Fruit fly (Drosophila melanogaster) whole organism, adult: ENCODE measurements around the gene ND-39.

Experiments used
- CG11617 ChIP-seq: fragments of 200-800 bp; sonication (Bioruptor generic); optimal IDR thresholded peaks from 2 replicates; lab custom pipeline; 2017; ENCODE audit warnings: mild to moderate bottlenecking, missing biosample characterization, missing genetic modification reagents, missing genetic modification characterization
- CG12768 ChIP-seq: fragments of 200-800 bp; sonication (Bioruptor generic); optimal IDR thresholded peaks from 2 replicates; lab custom pipeline; 2017; ENCODE audit warnings: missing biosample characterization, missing genetic modification characterization, mild to moderate bottlenecking, moderate library complexity, missing genetic modification reagents
- CG14711 ChIP-seq: fragments of 200-800 bp; sonication (Bioruptor generic); optimal IDR thresholded peaks from 2 replicates; lab custom pipeline; 2018; ENCODE audit warnings: missing biosample characterization, mild to moderate bottlenecking, missing genetic modification characterization, moderate library complexity
- CG1620 ChIP-seq: fragments of 200-800 bp; sonication (Bioruptor generic); optimal IDR thresholded peaks from 2 replicates; lab custom pipeline; 2016; ENCODE audit warnings: missing biosample characterization, missing genetic modification characterization
- CG33017 ChIP-seq: fragments of 200-800 bp; sonication (Bioruptor generic); optimal IDR thresholded peaks from 2 replicates; lab custom pipeline; 2018; ENCODE audit warnings: missing biosample characterization, mild to moderate bottlenecking, missing genetic modification characterization, moderate library complexity
- CG5204 ChIP-seq: fragments of 200-800 bp; sonication (Bioruptor generic); optimal IDR thresholded peaks from 2 replicates; lab custom pipeline; 2016; ENCODE audit warnings: missing biosample characterization, missing genetic modification characterization
- CG7045 ChIP-seq: fragments of 200-800 bp; sonication (Bioruptor generic); optimal IDR thresholded peaks from 2 replicates; lab custom pipeline; 2017; ENCODE audit warnings: missing biosample characterization, mild to moderate bottlenecking, missing genetic modification characterization
- CG7101 ChIP-seq: fragments of 200-800 bp; sonication (Bioruptor generic); optimal IDR thresholded peaks from 2 replicates; lab custom pipeline; 2018; ENCODE audit warnings: missing biosample characterization, mild to moderate bottlenecking, missing genetic modification characterization, moderate library complexity
- Clk ChIP-seq: fragments of 200-800 bp; sonication (Bioruptor generic); optimal IDR thresholded peaks from 2 replicates; lab custom pipeline; 2017; ENCODE audit warnings: missing biosample characterization, missing genetic modification characterization
- Crg-1 ChIP-seq: fragments of 200-800 bp; sonication (Bioruptor generic); optimal IDR thresholded peaks from 2 replicates; lab custom pipeline; 2016; ENCODE audit warnings: missing biosample characterization, missing genetic modification characterization
- Hr96 ChIP-seq: fragments of 200-800 bp; sonication (Bioruptor generic); optimal IDR thresholded peaks from 2 replicates; lab custom pipeline; 2016; ENCODE audit warnings: missing biosample characterization, missing genetic modification characterization
- Mnt ChIP-seq: fragments of 200-800 bp; sonication (Bioruptor generic); optimal IDR thresholded peaks from 2 replicates; lab custom pipeline; 2016; ENCODE audit warnings: missing biosample characterization, mild to moderate bottlenecking, missing genetic modification characterization
- bab1 ChIP-seq: fragments of 200-800 bp; sonication (Bioruptor generic); optimal IDR thresholded peaks from 3 replicates; lab custom pipeline; 2019; ENCODE audit warnings: missing biosample characterization, mild to moderate bottlenecking, missing genetic modification characterization, moderate library complexity
- cic ChIP-seq: fragments of 200-800 bp; sonication (Bioruptor generic); optimal IDR thresholded peaks from 2 replicates; lab custom pipeline; 2017; ENCODE audit warnings: missing biosample characterization, mild to moderate bottlenecking, missing genetic modification characterization, moderate library complexity
- cnc ChIP-seq, 2 experiments: fragments of >200 bp; optimal IDR thresholded peaks; 2 replicates each; lab custom pipeline; 2017
- kay ChIP-seq: fragments of 200-800 bp; sonication (Bioruptor generic); peaks from one replicate; lab custom pipeline; 2016; ENCODE audit warnings: missing biosample characterization, missing genetic modification characterization, borderline replicate concordance
- ovo ChIP-seq: fragments of 200-800 bp; sonication (Bioruptor generic); optimal IDR thresholded peaks from 2 replicates; lab custom pipeline; 2016; ENCODE audit warnings: missing biosample characterization, missing genetic modification characterization
- pad ChIP-seq: fragments of 200-800 bp; sonication (Bioruptor generic); optimal IDR thresholded peaks from 3 replicates; lab custom pipeline; 2017; ENCODE audit warnings: missing biosample characterization, missing genetic modification characterization, mild to moderate bottlenecking, moderate library complexity, missing genetic modification reagents
- tj ChIP-seq: fragments of 200-800 bp; sonication (Bioruptor generic); optimal IDR thresholded peaks from 3 replicates; lab custom pipeline; 2017; ENCODE audit warnings: missing biosample characterization, mild to moderate bottlenecking, missing genetic modification characterization, moderate library complexity
- toe ChIP-seq: fragments of 200-800 bp; sonication (Bioruptor generic); optimal IDR thresholded peaks from 2 replicates; lab custom pipeline; 2016; ENCODE audit warnings: missing biosample characterization, missing genetic modification characterization

The ND-39 gene

DNA sequence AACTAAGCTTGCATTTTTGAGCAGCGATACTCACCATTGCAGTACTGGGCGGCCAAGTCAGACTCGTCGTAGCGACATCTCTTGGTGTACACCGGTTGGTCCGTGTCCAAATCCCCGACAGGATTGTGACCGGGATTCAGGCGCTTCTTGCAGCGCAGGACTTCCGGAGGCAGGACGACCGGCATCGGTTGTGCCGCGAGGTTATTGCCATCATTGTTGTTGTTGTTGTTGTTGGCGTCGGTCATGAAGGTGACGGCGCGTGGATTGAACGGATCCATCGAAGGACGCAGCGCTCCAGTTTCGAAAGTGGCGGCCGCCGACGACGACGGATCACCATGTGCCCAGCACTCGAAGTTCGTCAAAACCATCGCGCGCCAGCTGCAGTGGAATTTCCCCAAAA lies 19.3 kb upstream of the ND-39 start:
- no peak for TF ChIP-seq CG7045
- TF ChIP-seq ovo (GFP tag; lab: Kevin White, UChicago), result no peak
- TF ChIP-seq CG12768 (GFP tag; lab: Kevin White, UChicago), result no peak
- no peak for TF ChIP-seq bab1 (GFP tag; lab: Kevin White, UChicago)
- no peak for TF ChIP-seq CG7101 (tag; lab: Kevin White, UChicago)
- TF ChIP-seq cic (GFP tag; lab: Kevin White, UChicago), result no peak
- TF ChIP-seq CG33017 (tag; lab: Kevin White, UChicago), result no peak
- no peak for TF ChIP-seq CG14711
- TF ChIP-seq CG5204 (GFP tag; lab: Kevin White, UChicago), result no peak
- no peak for TF ChIP-seq toe (GFP tag; lab: Kevin White, UChicago)
- TF ChIP-seq Mnt (GFP tag; lab: Kevin White, UChicago), result no peak
- TF ChIP-seq Crg-1 (GFP tag; lab: Kevin White, UChicago), result no peak
- TF ChIP-seq Clk, result no peak
- TF ChIP-seq CG11617 (GFP tag; lab: Kevin White, UChicago), result no peak
- no peak for TF ChIP-seq Hr96 (GFP tag; lab: Kevin White, UChicago)

DNA sequence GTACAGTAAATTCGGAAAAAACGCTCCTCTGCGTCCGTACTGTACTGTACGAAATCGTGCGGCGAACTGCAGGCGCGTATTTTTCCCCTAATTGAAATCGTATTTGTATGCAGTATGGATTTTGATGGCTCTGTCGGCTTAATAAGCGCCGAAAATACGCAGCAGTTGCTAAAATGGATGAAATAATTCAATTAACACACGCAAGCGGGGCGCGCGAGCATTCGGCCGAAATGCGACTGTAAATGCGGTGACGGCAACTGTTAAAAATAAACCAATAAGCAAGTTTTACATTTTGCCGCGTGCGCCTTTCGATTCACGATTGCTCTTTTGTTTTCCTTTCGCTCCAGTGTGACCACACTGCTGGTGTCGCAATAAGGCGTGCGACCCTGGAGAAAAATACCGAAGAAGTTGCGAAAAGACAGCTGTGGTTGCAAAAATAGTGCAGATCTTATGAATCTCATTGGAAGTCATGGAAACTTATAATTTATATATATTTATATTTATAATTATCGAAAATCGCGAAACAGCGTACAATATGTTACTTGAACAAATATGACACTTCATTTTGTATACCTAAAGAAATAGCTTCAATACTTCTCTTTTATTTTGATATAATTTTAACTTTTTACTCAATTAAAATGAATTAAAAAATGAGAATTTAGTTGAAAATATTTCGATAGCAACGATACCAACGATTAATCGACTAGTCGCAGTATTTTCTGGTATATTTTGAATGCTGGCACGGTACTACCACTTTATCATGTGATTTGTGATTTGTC lies 18.7 kb upstream of the ND-39 start, which contains the start of the genes CG32428 and CG5969:
TSS of gene CG32428 (minus strand) at position 703 of the 779 bp plus-strand sequence.
TSS of gene CG5969 (plus strand) at position 763 of the 779 bp plus-strand sequence.
- TF ChIP-seq CG5204 (GFP tag; lab: Kevin White, UChicago) (peak; percentile 11), CG1620 (GFP tag; lab: Kevin White, UChicago) (no peak), bab1 (GFP tag; lab: Kevin White, UChicago) (no peak), CG7101 (tag; lab: Kevin White, UChicago) (peak; percentile 74), toe (GFP tag; lab: Kevin White, UChicago) (peak; percentile 8), tj (GFP tag; lab: Kevin White, UChicago) (peak; percentile 82), cic (GFP tag; lab: Kevin White, UChicago) (no peak), kay (GFP tag; lab: Kevin White, UChicago) (no peak), CG11617 (GFP tag; lab: Kevin White, UChicago) (peak; percentile 40), CG12768 (GFP tag; lab: Kevin White, UChicago) (peak; percentile 78), CG33017 (tag; lab: Kevin White, UChicago) (peak; percentile 74), Crg-1 (GFP tag; lab: Kevin White, UChicago) (no peak), Mnt (GFP tag; lab: Kevin White, UChicago) (peak; percentile 60), ovo (GFP tag; lab: Kevin White, UChicago) (no peak), CG7045 (peak; percentile 70), Clk (no peak), pad (GFP tag; lab: Kevin White, UChicago) (peak; percentile 47), cnc (optimal IDR thresholded peaks at IDR 0.05; lab: Kevin White, UChicago) (no peak), Hr96 (GFP tag; lab: Kevin White, UChicago) (no peak), CG14711 (peak; percentile 60)

DNA sequence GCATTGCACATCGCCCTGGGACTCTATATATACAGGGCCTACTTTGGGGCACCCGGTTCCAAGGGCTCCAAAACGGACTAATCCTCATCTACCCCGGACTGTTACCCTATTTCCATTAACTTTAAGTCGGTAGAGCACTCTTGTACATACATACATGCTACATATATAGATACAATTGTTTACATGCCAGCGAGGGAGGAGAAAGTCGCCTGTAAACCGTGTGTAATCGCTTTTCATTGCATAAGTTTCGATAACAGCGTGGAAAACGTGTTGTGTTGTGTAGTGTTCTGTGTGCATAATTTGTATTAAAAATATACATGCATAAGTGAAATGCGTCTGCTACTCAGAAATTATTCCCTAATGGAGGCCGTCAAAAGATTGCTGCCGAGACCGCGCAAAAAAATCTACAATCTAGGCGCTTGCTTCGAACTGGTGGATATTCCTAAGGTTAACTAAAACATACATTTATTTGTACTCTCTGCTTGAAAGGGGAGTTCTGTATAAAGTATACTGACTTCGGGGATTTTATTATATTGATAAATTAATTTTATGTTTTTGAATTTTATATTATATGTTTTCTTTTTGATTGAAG lies 17.6 kb upstream of the ND-39 start, which contains the start of gene isoQC:
TSS of gene isoQC (plus strand) at position 270 of the 592 bp plus-strand sequence.
- TF ChIP-seq Mnt (GFP tag; lab: Kevin White, UChicago), result peak; percentile 60
- TF ChIP-seq kay (GFP tag; lab: Kevin White, UChicago), result peak; percentile 90
- TF ChIP-seq ovo (GFP tag; lab: Kevin White, UChicago), result no peak

DNA sequence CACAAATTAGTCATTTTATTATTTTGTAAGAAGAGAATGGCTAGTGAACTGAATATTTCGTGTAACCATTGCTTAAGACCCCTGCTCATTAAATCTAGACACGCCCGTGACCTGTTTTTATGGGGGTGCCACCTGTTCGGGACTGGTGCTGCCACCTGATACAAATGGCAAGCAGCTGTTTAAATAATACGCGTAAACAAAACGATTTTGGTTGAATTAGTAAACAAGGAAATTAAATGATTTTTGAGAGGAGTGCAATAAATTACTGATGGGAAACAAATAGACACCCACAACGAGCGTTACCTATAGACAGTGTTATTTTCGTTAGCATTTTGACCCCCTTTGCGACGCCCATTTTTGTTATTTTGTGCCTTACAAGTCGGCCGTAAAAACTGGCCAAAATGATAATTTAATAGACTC lies 17.1 kb upstream of the ND-39 start:
- TF ChIP-seq CG7101 (tag; lab: Kevin White, UChicago), result peak; percentile 90
- no peak for TF ChIP-seq cnc (optimal IDR thresholded peaks at IDR 0.05; lab: Kevin White, UChicago)
- peak; percentile 91 for TF ChIP-seq CG11617 (GFP tag; lab: Kevin White, UChicago)
- peak; percentile 79 for TF ChIP-seq Clk
- peak; percentile 80 for TF ChIP-seq cic (GFP tag; lab: Kevin White, UChicago)
- peak; percentile 91 for TF ChIP-seq toe (GFP tag; lab: Kevin White, UChicago)
- peak; percentile 86 for TF ChIP-seq CG14711
- peak; percentile 91 for TF ChIP-seq CG7045
- peak; percentile 78 for TF ChIP-seq CG5204 (GFP tag; lab: Kevin White, UChicago)
- peak; percentile 71 for TF ChIP-seq tj (GFP tag; lab: Kevin White, UChicago)
- TF ChIP-seq CG12768 (GFP tag; lab: Kevin White, UChicago), result peak; percentile 91
- peak; percentile 68 for TF ChIP-seq pad (GFP tag; lab: Kevin White, UChicago)
- peak; percentile 90 for TF ChIP-seq CG33017 (tag; lab: Kevin White, UChicago)
- TF ChIP-seq bab1 (GFP tag; lab: Kevin White, UChicago), result peak; percentile 90
- TF ChIP-seq CG1620 (GFP tag; lab: Kevin White, UChicago), result peak; percentile 93
- TF ChIP-seq Hr96 (GFP tag; lab: Kevin White, UChicago), result peak; percentile 61
- TF ChIP-seq ovo (GFP tag; lab: Kevin White, UChicago), result peak; percentile 68
- TF ChIP-seq kay (GFP tag; lab: Kevin White, UChicago), result peak; percentile 85
- peak; percentile 90 for TF ChIP-seq Crg-1 (GFP tag; lab: Kevin White, UChicago)
- TF ChIP-seq Mnt (GFP tag; lab: Kevin White, UChicago), result peak; percentile 68

DNA sequence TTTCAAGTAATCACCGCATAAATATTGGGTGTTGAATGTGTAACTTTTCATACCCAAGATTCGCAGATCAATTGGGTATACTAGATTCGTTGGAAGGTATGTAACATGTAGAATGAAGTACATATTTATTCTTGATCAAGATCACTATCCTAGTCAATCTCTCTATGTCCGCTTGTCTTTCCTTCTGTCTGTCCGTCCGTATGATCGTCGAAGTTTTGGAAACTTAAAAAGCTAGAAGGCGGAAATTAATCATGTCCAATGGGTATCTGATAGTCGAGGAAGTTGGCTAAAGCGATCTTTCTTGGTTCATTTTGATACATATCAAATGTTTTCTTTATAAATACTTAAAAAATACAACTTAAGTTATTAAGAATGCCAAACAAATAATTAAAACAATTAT lies 4.2 kb upstream of the ND-39 start:
- no peak for TF ChIP-seq CG7101 (tag; lab: Kevin White, UChicago)
- no peak for TF ChIP-seq pad (GFP tag; lab: Kevin White, UChicago)
- no peak for TF ChIP-seq CG33017 (tag; lab: Kevin White, UChicago)
- TF ChIP-seq cic (GFP tag; lab: Kevin White, UChicago), result no peak
- TF ChIP-seq toe (GFP tag; lab: Kevin White, UChicago), result no peak
- no peak for TF ChIP-seq Clk
- no peak for TF ChIP-seq bab1 (GFP tag; lab: Kevin White, UChicago)
- TF ChIP-seq CG11617 (GFP tag; lab: Kevin White, UChicago), result no peak
